Fruit fly (Drosophila melanogaster): ENCODE results near the gene CG5612.

dm6 chr3R:27651710-27652109, 25.9 kb upstream of the CG5612 start:
- TF ChIP-seq fru (GFP tag; optimal IDR thresholded peaks at IDR 0.05) (no peak), Hr78 (GFP tag; optimal IDR thresholded peaks at IDR 0.05) (no peak), pan (optimal IDR thresholded peaks at IDR 0.05) (no peak)

Measured in whole organism, wandering third instar larva.